Worm (Caenorhabditis elegans) whole organism, L1 larva: ENCODE results near the gene frm-5.1.
"Not testable (repeated sequence)": the region's sequence is repeated elsewhere in the genome, so short reads cannot be mapped to it uniquely, and the experiment has no call there.

ENCODE experiments used
- C16A3.4 ChIP-seq: fragments of 150-350 bp; optimal IDR thresholded peaks from 2 replicates; lab custom pipeline; 2014; ENCODE audit warnings: missing biosample characterization, missing genetic modification characterization
- C34B4.2 ChIP-seq: sonication (generic microtip); optimal IDR thresholded peaks from 2 replicates; lab custom pipeline; 2017; ENCODE audit warnings: mild to moderate bottlenecking, missing genetic modification characterization, missing compliant biosample characterization
- alr-1 ChIP-seq: fragments of 200-800 bp; sonication (Bioruptor generic); optimal IDR thresholded peaks from 2 replicates; lab custom pipeline; 2018; ENCODE audit warnings: borderline replicate concordance, mild to moderate bottlenecking, missing genetic modification characterization, missing compliant biosample characterization
- blmp-1 ChIP-seq: fragments of 150-350 bp; optimal IDR thresholded peaks from 2 replicates; lab custom pipeline; 2014; ENCODE audit warnings: missing biosample characterization, missing genetic modification characterization
- ceh-63 ChIP-seq: fragments of 200-800 bp; sonication (Bioruptor generic); optimal IDR thresholded peaks from 2 replicates; lab custom pipeline; 2018; ENCODE audit warnings: mild to moderate bottlenecking, missing genetic modification characterization, missing compliant biosample characterization
- ceh-8 ChIP-seq: fragments of 200-800 bp; sonication (Bioruptor generic); optimal IDR thresholded peaks from 2 replicates; lab custom pipeline; 2018; ENCODE audit warnings: mild to moderate bottlenecking, missing genetic modification characterization, moderate library complexity, missing compliant biosample characterization
- ceh-82 ChIP-seq, 3 experiments: fragments of 150-350 bp in 1 of 3; sonication (generic microtip) in 2 of 3; optimal IDR thresholded peaks; 2 replicates each; lab custom pipeline; 2014 to 2017; ENCODE audit warnings: missing biosample characterization in 3 of 3, missing genetic modification characterization in 3 of 3
- dpl-1 ChIP-seq, 3 experiments: fragments of 150-350 bp in 2 of 3; sonication (generic microtip) in 1 of 3; optimal IDR thresholded peaks; 2 replicates each; lab custom pipeline; 2014 to 2017; ENCODE audit warnings: missing biosample characterization in 3 of 3, missing genetic modification characterization in 3 of 3, missing genetic modification reagents in 3 of 3
- dsc-1 ChIP-seq: sonication (generic microtip); optimal IDR thresholded peaks from 2 replicates; lab custom pipeline; 2016; ENCODE audit warnings: mild to moderate bottlenecking, missing genetic modification characterization, missing compliant biosample characterization
- efl-1 ChIP-seq, 4 experiments: fragments of 150-350 bp; optimal IDR thresholded peaks in 3 of 4; peaks in 1 of 4; 1 replicate in 1 of 4; 2 replicates in 3 of 4; lab custom pipeline; 2014; ENCODE audit warnings: missing biosample characterization in 2 of 4, missing genetic modification characterization in 2 of 4, missing genetic modification reagents in 2 of 4
- efl-3 ChIP-seq: fragments of 200-800 bp; sonication (Bioruptor generic); optimal IDR thresholded peaks from 2 replicates; lab custom pipeline; 2018; ENCODE audit warnings: mild to moderate bottlenecking, missing genetic modification characterization, missing compliant biosample characterization
- egl-27 ChIP-seq, 2 experiments: fragments of 150-350 bp in 1 of 2; sonication (generic microtip); optimal IDR thresholded peaks; 3 replicates each; lab custom pipeline; 2017 to 2018; ENCODE audit warnings: missing biosample characterization in 2 of 2, missing genetic modification characterization in 2 of 2, missing genetic modification reagents in 2 of 2
- elt-2 ChIP-seq: sonication (generic microtip); optimal IDR thresholded peaks from 2 replicates; lab custom pipeline; 2016; ENCODE audit warnings: missing genetic modification characterization, mild to moderate bottlenecking, inconsistent platforms, missing compliant biosample characterization, missing genetic modification reagents
- fkh-10 ChIP-seq: sonication (generic microtip); optimal IDR thresholded peaks from 2 replicates; lab custom pipeline; 2017; ENCODE audit warnings: missing biosample characterization, missing genetic modification reagents, missing genetic modification characterization
- fos-1 ChIP-seq: fragments of 150-350 bp; optimal IDR thresholded peaks from 2 replicates; lab custom pipeline; 2014; ENCODE audit warnings: missing biosample characterization, missing genetic modification characterization
- hlh-4 ChIP-seq: sonication (generic microtip); optimal IDR thresholded peaks from 2 replicates; lab custom pipeline; 2016; ENCODE audit warnings: mild to moderate bottlenecking, missing genetic modification characterization, missing compliant biosample characterization
- isw-1 ChIP-seq: fragments of 200-800 bp; sonication (Bioruptor generic); IDR thresholded peaks from 2 replicates; pipeline ENCODE4 v1.3.6; 2022; ENCODE audit warnings: missing genetic modification characterization, missing compliant biosample characterization
- lin-13 ChIP-seq: fragments of 150-350 bp; optimal IDR thresholded peaks from 2 replicates; lab custom pipeline; 2014; ENCODE audit warnings: missing biosample characterization, missing genetic modification reagents, missing genetic modification characterization
- lir-3 ChIP-seq: sonication (generic microtip); optimal IDR thresholded peaks from 2 replicates; lab custom pipeline; 2016; ENCODE audit warnings: mild to moderate bottlenecking, missing genetic modification characterization, moderate library complexity, missing compliant biosample characterization; ENCODE audit not compliant: poor library complexity
- mab-9 ChIP-seq: fragments of 200-800 bp; sonication (Bioruptor generic); IDR thresholded peaks from 2 replicates; pipeline ENCODE4 v1.3.6; 2022; ENCODE audit warnings: missing genetic modification reagents, missing genetic modification characterization, missing compliant biosample characterization
- nhr-237 ChIP-seq: fragments of 150-350 bp; optimal IDR thresholded peaks from 2 replicates; lab custom pipeline; 2014; ENCODE audit warnings: missing biosample characterization, missing genetic modification characterization
- nhr-71 ChIP-seq: sonication (generic microtip); optimal IDR thresholded peaks from 2 replicates; lab custom pipeline; 2016; ENCODE audit warnings: mild to moderate bottlenecking, missing genetic modification characterization, moderate library complexity, missing compliant biosample characterization
- nhr-76 ChIP-seq: sonication (generic microtip); optimal IDR thresholded peaks from 2 replicates; lab custom pipeline; 2017; ENCODE audit warnings: missing biosample characterization, missing genetic modification characterization
- nhr-77 ChIP-seq: fragments of 150-350 bp; optimal IDR thresholded peaks from 2 replicates; lab custom pipeline; 2014; ENCODE audit warnings: missing biosample characterization, missing genetic modification characterization
- nhr-84 ChIP-seq: sonication (generic microtip); optimal IDR thresholded peaks from 2 replicates; lab custom pipeline; 2017; ENCODE audit warnings: missing biosample characterization, missing genetic modification characterization
- nhr-85 ChIP-seq: sonication (generic microtip); peaks from one replicate; lab custom pipeline; 2016; ENCODE audit warnings: missing genetic modification characterization, inconsistent platforms, missing compliant biosample characterization
- pax-3 ChIP-seq: fragments of 200-800 bp; sonication (Bioruptor generic); optimal IDR thresholded peaks from 2 replicates; lab custom pipeline; 2018; ENCODE audit warnings: mild to moderate bottlenecking, missing genetic modification characterization, moderate library complexity, missing compliant biosample characterization
- pqm-1 ChIP-seq: sonication (generic microtip); optimal IDR thresholded peaks from 3 replicates; lab custom pipeline; 2017; ENCODE audit warnings: missing biosample characterization, missing genetic modification characterization
- snu-23 ChIP-seq: sonication (generic microtip); optimal IDR thresholded peaks from 2 replicates; lab custom pipeline; 2016; ENCODE audit warnings: missing genetic modification characterization, missing compliant biosample characterization
- sox-4 ChIP-seq: sonication (generic microtip); optimal IDR thresholded peaks from 2 replicates; lab custom pipeline; 2016; ENCODE audit warnings: missing genetic modification characterization, missing compliant biosample characterization
- swsn-7 ChIP-seq: sonication (generic microtip); optimal IDR thresholded peaks from 2 replicates; lab custom pipeline; 2016; ENCODE audit warnings: missing genetic modification characterization, missing compliant biosample characterization
- unc-130 ChIP-seq: fragments of 150-350 bp; optimal IDR thresholded peaks from 2 replicates; lab custom pipeline; 2017; ENCODE audit warnings: missing biosample characterization, missing genetic modification characterization, inconsistent platforms
- zag-1 ChIP-seq: fragments of 150-350 bp; optimal IDR thresholded peaks from 2 replicates; lab custom pipeline; 2014; ENCODE audit warnings: missing biosample characterization, missing genetic modification characterization
- ztf-11 ChIP-seq, 2 experiments: sonication (generic microtip); optimal IDR thresholded peaks; 2 replicates each; lab custom pipeline; 2016 to 2017; ENCODE audit warnings: missing genetic modification characterization in 2 of 2, missing biosample characterization in 1 of 2, missing compliant biosample characterization in 1 of 2
- ztf-4 ChIP-seq: fragments of 150-350 bp; optimal IDR thresholded peaks from 2 replicates; lab custom pipeline; 2014; ENCODE audit warnings: missing biosample characterization, missing genetic modification characterization

Gene frm-5.1

DNA sequence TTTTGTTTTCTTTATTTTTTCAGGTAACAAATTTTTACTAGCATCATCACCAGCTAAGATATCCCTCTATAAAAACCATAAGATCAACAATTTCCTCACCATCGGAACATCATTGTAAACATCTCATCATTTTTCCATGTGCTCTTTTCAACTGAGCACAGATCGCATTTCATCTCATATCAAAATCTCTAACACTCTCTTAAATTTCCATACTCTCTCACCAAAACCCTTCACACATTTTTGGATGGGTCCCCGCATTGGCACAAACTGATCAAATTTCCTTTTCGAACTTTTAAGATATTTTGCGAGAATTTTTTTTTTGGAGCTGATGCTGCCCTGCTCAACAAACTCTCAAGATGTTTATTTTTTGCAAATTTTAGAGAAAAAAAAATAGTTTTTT is 28.7 kb upstream of the frm-5.1 start:
- TF ChIP-seq zag-1 (tag; lab: Kevin White, UChicago) (no peak), efl-1 (optimal IDR thresholded peaks at IDR 0.05; lab: Kevin White, UChicago) (no peak), efl-1 (GFP tag; optimal IDR thresholded peaks at IDR 0.05 in 1 of 2; lab: Kevin White, UChicago) (peak in 1 of 2 experiments; percentile 70), ztf-11 (tag; optimal IDR thresholded peaks at IDR 0.05; lab: Kevin White, UChicago) (no peak)

- TF ChIP-seq nhr-85 (tag; lab: Kevin White, UChicago) (no peak), elt-2 (tag; lab: Kevin White, UChicago) (no peak), fos-1 (tag; lab: Kevin White, UChicago) (no peak), nhr-84 (tag; lab: Kevin White, UChicago) (no peak), swsn-7 (tag; lab: Kevin White, UChicago) (no peak), efl-3 (GFP tag; lab: Kevin White, UChicago) (no peak), snu-23 (GFP tag; lab: Kevin White, UChicago) (no peak), blmp-1 (tag; lab: Kevin White, UChicago) (no peak), ceh-82 (tag; optimal IDR thresholded peaks at IDR 0.05; lab: Kevin White, UChicago) (no peak), nhr-71 (no peak), sox-4 (no peak), alr-1 (tag; lab: Kevin White, UChicago) (no peak), C16A3.4 (tag; lab: Kevin White, UChicago) (no peak)
Measured at ce11 chrIV:76070-76469, 27.4 kb upstream of the frm-5.1 start, which contains the start of gene T05C7.8. T05C7.8 (plus strand) TSS chrIV:76370.

- TF ChIP-seq alr-1 (tag; lab: Kevin White, UChicago) (no peak), ztf-4 (tag; lab: Kevin White, UChicago) (no peak), fkh-10 (GFP tag; lab: Kevin White, UChicago) (no peak), sox-4 (peak; percentile 33), nhr-237 (tag; lab: Kevin White, UChicago) (no peak), dsc-1 (tag; lab: Kevin White, UChicago) (peak; percentile 91), isw-1 (GFP tag; lab: Robert Waterston, UW) (no peak)
Measured at ce11 chrIV:73175-73574, 24.5 kb upstream of the frm-5.1 start.

DNA sequence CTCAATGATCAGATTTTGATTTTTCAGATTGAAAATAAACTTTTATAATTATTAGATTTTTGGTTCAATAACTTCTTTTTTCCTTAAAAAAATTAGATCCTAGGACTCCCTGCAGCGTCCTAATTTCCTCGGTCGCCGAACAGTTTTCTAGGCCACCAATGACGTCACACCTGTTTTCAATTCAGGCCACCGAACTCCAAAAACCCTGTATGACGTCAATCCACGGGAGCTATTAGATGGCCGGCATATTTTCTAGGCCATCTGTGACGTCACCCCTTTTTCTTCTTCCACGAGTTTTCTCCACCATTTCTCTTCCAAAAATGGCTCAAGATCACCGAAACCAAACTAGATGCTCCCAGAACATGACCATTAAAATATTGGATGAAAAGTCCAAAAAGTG is 22.6 kb upstream of the frm-5.1 start:
- no peak for TF ChIP-seq C34B4.2 (tag; lab: Kevin White, UChicago)
- no peak for TF ChIP-seq efl-1 (optimal IDR thresholded peaks at IDR 0.05; lab: Kevin White, UChicago)
- TF ChIP-seq efl-1 (GFP tag; optimal IDR thresholded peaks at IDR 0.05 in 1 of 2; lab: Kevin White, UChicago), result peak in 1 of 2 experiments; percentile 3

DNA sequence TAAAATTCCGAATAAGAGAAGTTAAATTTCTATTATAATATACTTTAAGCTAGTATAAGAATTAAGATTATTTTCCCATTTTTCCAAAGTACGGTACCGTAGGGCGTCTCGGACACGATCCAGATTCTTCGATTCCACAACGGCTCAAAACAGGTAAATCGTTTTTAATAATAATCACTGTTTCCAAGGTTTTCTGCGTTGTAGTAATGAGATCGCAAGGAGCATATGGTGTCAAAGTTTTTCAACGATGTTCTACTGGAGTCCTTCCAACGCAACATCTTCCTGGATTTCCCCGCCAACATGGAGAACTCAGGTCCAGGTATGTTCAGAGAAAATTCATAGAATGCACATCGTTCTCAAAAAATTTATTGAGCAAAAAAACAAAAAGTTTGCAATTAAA is 12.8 kb upstream of the frm-5.1 start, which contains the start of gene T05C7.7:
T05C7.7 (plus strand) TSS at position 301 of the 400 bp plus-strand sequence.
- not testable (repeated sequence) for TF ChIP-seq pqm-1 (tag; lab: Kevin White, UChicago); zag-1 (tag; lab: Kevin White, UChicago); pax-3
- TF ChIP-seq, all 84 proteins: peak for 0; not testable (repeated sequence) for 84

ce11 chrIV:58818-59217 is 10.1 kb upstream of the frm-5.1 start, which contains the start of gene T05C7.5:
T05C7.5 (minus strand) TSS chrIV:58918.
- TF ChIP-seq nhr-84 (tag; lab: Kevin White, UChicago) (no peak), ceh-8 (GFP tag; lab: Kevin White, UChicago) (no peak), isw-1 (GFP tag; lab: Robert Waterston, UW) (no peak), hlh-4 (tag; lab: Kevin White, UChicago) (no peak), nhr-76 (tag; lab: Kevin White, UChicago) (no peak)

DNA sequence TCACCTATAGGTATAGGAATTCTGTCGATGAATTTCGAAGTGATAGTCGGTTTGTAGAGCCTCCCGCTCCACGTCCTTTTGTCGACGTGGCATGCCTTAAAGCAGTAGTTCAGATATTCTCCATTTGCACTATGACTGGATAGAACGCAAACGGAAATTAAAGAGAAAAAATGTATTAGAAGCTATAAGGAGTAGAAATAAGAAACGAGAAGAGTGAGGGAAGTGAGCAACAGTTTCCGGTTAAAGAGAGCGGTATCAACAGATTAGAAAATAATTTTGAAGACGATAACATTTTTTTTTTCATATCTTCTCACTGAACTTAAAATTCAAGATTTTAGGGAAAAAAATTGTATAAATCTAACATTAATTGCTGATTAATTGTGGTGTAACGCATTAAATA is 4.9 kb upstream of the frm-5.1 start, which contains the start of gene T05C7.4:
T05C7.4 (minus strand) TSS at position 101 of the 400 bp plus-strand sequence.
- no peak for TF ChIP-seq efl-1 (optimal IDR thresholded peaks at IDR 0.05; lab: Kevin White, UChicago)
- TF ChIP-seq efl-1 (GFP tag; optimal IDR thresholded peaks at IDR 0.05 in 1 of 2; lab: Kevin White, UChicago), result no peak
- TF ChIP-seq ceh-63, result no peak
- TF ChIP-seq lin-13 (GFP tag; lab: Kevin White, UChicago), result no peak
- TF ChIP-seq lir-3 (tag; lab: Kevin White, UChicago), result no peak
- TF ChIP-seq egl-27 (tag; optimal IDR thresholded peaks at IDR 0.05; lab: Kevin White, UChicago), result no peak
- TF ChIP-seq mab-9 (GFP tag; lab: Robert Waterston, UW), result no peak
- no peak for TF ChIP-seq dsc-1 (tag; lab: Kevin White, UChicago)
- no peak for TF ChIP-seq nhr-77 (tag; lab: Kevin White, UChicago)
- no peak for TF ChIP-seq alr-1 (tag; lab: Kevin White, UChicago)
- no peak for TF ChIP-seq pax-3
- TF ChIP-seq unc-130 (tag; lab: Kevin White, UChicago), result no peak
- no peak for TF ChIP-seq dpl-1 (GFP tag; optimal IDR thresholded peaks at IDR 0.05; lab: Kevin White, UChicago)
- no peak for TF ChIP-seq nhr-237 (tag; lab: Kevin White, UChicago)
